Fruit fly (Drosophila melanogaster) whole organism, prepupa: ENCODE measurements around the gene IscU.

ENCODE experiments used
- CG10631 ChIP-seq: fragments of 200-800 bp; sonication (Bioruptor generic); optimal IDR thresholded peaks from 2 replicates; lab custom pipeline; 2016; ENCODE audit warnings: missing biosample characterization, missing genetic modification characterization
- CG10669 ChIP-seq: fragments of 200-800 bp; sonication (Bioruptor generic); optimal IDR thresholded peaks from 3 replicates; lab custom pipeline; 2018; ENCODE audit warnings: missing biosample characterization, mild to moderate bottlenecking, missing genetic modification characterization, moderate library complexity
- CG11294 ChIP-seq: fragments of 200-800 bp; sonication (Bioruptor generic); IDR thresholded peaks from 2 replicates; pipeline ENCODE4 v1.3.6; 2022; ENCODE audit warnings: missing biosample characterization, missing genetic modification characterization
- CG11902 ChIP-seq: fragments of 200-800 bp; sonication (Bioruptor generic); optimal IDR thresholded peaks from 3 replicates; lab custom pipeline; 2016; ENCODE audit warnings: missing biosample characterization, missing genetic modification characterization
- CG15336 ChIP-seq: fragments of 200-800 bp; sonication (Bioruptor generic); IDR thresholded peaks from 2 replicates; pipeline ENCODE4 v1.3.6; 2022; ENCODE audit warnings: missing biosample characterization, missing genetic modification characterization
- CG1621 ChIP-seq: fragments of 200-800 bp; sonication (Bioruptor generic); optimal IDR thresholded peaks from 3 replicates; lab custom pipeline; 2018; ENCODE audit warnings: missing biosample characterization, mild to moderate bottlenecking, missing genetic modification characterization
- CG16779 ChIP-seq: fragments of 200-800 bp; sonication (Bioruptor generic); optimal IDR thresholded peaks from 3 replicates; lab custom pipeline; 2017; ENCODE audit warnings: missing biosample characterization, mild to moderate bottlenecking, missing genetic modification characterization
- CG3032 ChIP-seq: fragments of 200-800 bp; optimal IDR thresholded peaks from 2 replicates; lab custom pipeline; 2019; ENCODE audit warnings: missing biosample characterization, mild to moderate bottlenecking, missing genetic modification characterization, moderate library complexity
- CG32006 ChIP-seq: fragments of 200-800 bp; sonication (Bioruptor generic); optimal IDR thresholded peaks from 3 replicates; lab custom pipeline; 2017; ENCODE audit warnings: missing biosample characterization, mild to moderate bottlenecking, missing genetic modification characterization
- CG34406 ChIP-seq: fragments of 200-800 bp; sonication (Bioruptor generic); optimal IDR thresholded peaks from 3 replicates; lab custom pipeline; 2016; ENCODE audit warnings: missing biosample characterization, missing genetic modification characterization
- CG4318 ChIP-seq: fragments of 200-800 bp; sonication (Bioruptor generic); optimal IDR thresholded peaks from 3 replicates; lab custom pipeline; 2017; ENCODE audit warnings: missing biosample characterization, mild to moderate bottlenecking, missing genetic modification characterization
- CG6163 ChIP-seq: fragments of 200-800 bp; sonication (Bioruptor generic); IDR thresholded peaks from 3 replicates; pipeline ENCODE4 v1.3.6; 2022; ENCODE audit warnings: missing biosample characterization, missing genetic modification characterization
- CG6276 ChIP-seq: fragments of 200-800 bp; sonication (Bioruptor generic); optimal IDR thresholded peaks from 2 replicates; lab custom pipeline; 2017; ENCODE audit warnings: missing biosample characterization, mild to moderate bottlenecking, missing genetic modification characterization
- CG6854 ChIP-seq: fragments of 200-800 bp; sonication (Bioruptor generic); optimal IDR thresholded peaks from 2 replicates; lab custom pipeline; 2017; ENCODE audit warnings: missing biosample characterization, mild to moderate bottlenecking, missing genetic modification characterization
- CG8319 ChIP-seq: fragments of 200-800 bp; sonication (Bioruptor generic); optimal IDR thresholded peaks from 3 replicates; lab custom pipeline; 2016; ENCODE audit warnings: missing biosample characterization, missing genetic modification characterization
- CG8632 ChIP-seq: fragments of 200-800 bp; sonication (Bioruptor generic); optimal IDR thresholded peaks from 3 replicates; lab custom pipeline; 2016; ENCODE audit warnings: missing biosample characterization, missing genetic modification characterization
- CG9139 ChIP-seq: fragments of 200-800 bp; sonication (Bioruptor generic); optimal IDR thresholded peaks from 3 replicates; lab custom pipeline; 2017; ENCODE audit warnings: missing biosample characterization, mild to moderate bottlenecking, missing genetic modification characterization
- Eip75B ChIP-seq: fragments of 200-800 bp; sonication (Bioruptor generic); optimal IDR thresholded peaks from 3 replicates; lab custom pipeline; 2016; ENCODE audit warnings: missing biosample characterization, missing genetic modification characterization
- Eip78C ChIP-seq: fragments of 200-800 bp; sonication (Bioruptor generic); peaks from one replicate; lab custom pipeline; 2016; ENCODE audit warnings: missing biosample characterization, missing genetic modification characterization
- Eip93F ChIP-seq: fragments of 200-800 bp; sonication (Bioruptor generic); optimal IDR thresholded peaks from 2 replicates; lab custom pipeline; 2016; ENCODE audit warnings: missing biosample characterization, mild to moderate bottlenecking, missing genetic modification characterization
- Ets21C ChIP-seq: fragments of 200-800 bp; sonication (Bioruptor generic); optimal IDR thresholded peaks from 3 replicates; lab custom pipeline; 2016; ENCODE audit warnings: missing biosample characterization, missing genetic modification characterization
- Ets96B ChIP-seq: fragments of 200-800 bp; optimal IDR thresholded peaks from 2 replicates; lab custom pipeline; 2019; ENCODE audit warnings: missing biosample characterization, mild to moderate bottlenecking, missing genetic modification characterization, moderate library complexity
- Gug ChIP-seq: fragments of 200-800 bp; sonication (Bioruptor generic); IDR thresholded peaks from 2 replicates; pipeline ENCODE4 v1.3.6; 2022; ENCODE audit warnings: missing biosample characterization, missing genetic modification characterization
- Hr38 ChIP-seq: sonication (Bioruptor generic); optimal IDR thresholded peaks from 2 replicates; lab custom pipeline; 2016; ENCODE audit warnings: missing biosample characterization, missing genetic modification characterization
- Hr39 ChIP-seq: fragments of 200-800 bp; sonication (Bioruptor generic); optimal IDR thresholded peaks from 2 replicates; lab custom pipeline; 2016; ENCODE audit warnings: missing biosample characterization, missing genetic modification characterization
- Hr4 ChIP-seq: fragments of 200-800 bp; sonication (Bioruptor generic); optimal IDR thresholded peaks from 3 replicates; lab custom pipeline; 2016; ENCODE audit warnings: missing biosample characterization, missing genetic modification characterization
- Lpt ChIP-seq: fragments of 200-800 bp; sonication (Bioruptor generic); optimal IDR thresholded peaks from 3 replicates; lab custom pipeline; 2016; ENCODE audit warnings: missing biosample characterization, missing genetic modification characterization
- Met ChIP-seq: fragments of 200-800 bp; sonication (Bioruptor generic); optimal IDR thresholded peaks from 3 replicates; lab custom pipeline; 2016; ENCODE audit warnings: missing biosample characterization, missing genetic modification characterization
- OdsH ChIP-seq: fragments of 200-800 bp; sonication (Bioruptor generic); optimal IDR thresholded peaks from 3 replicates; lab custom pipeline; 2016; ENCODE audit warnings: missing biosample characterization, missing genetic modification characterization
- Smox ChIP-seq: fragments of 200-800 bp; sonication (Bioruptor generic); optimal IDR thresholded peaks from 3 replicates; lab custom pipeline; 2016; ENCODE audit warnings: missing biosample characterization, missing genetic modification characterization
- achi ChIP-seq: fragments of 200-800 bp; sonication (Bioruptor generic); optimal IDR thresholded peaks from 3 replicates; lab custom pipeline; 2016; ENCODE audit warnings: missing biosample characterization, missing genetic modification characterization
- cyc ChIP-seq: fragments of 200-800 bp; sonication (Bioruptor generic); optimal IDR thresholded peaks from 3 replicates; lab custom pipeline; 2016; ENCODE audit warnings: missing biosample characterization, missing genetic modification characterization
- dac ChIP-seq: fragments of 200-800 bp; sonication (Bioruptor generic); optimal IDR thresholded peaks from 2 replicates; lab custom pipeline; 2017; ENCODE audit warnings: missing biosample characterization, mild to moderate bottlenecking, missing genetic modification characterization
- dsx ChIP-seq: fragments of 200-800 bp; optimal IDR thresholded peaks from 3 replicates; lab custom pipeline; 2019; ENCODE audit warnings: missing biosample characterization, mild to moderate bottlenecking, missing genetic modification characterization, moderate library complexity; ENCODE audit not compliant: poor library complexity, severe bottlenecking
- eg ChIP-seq: fragments of 200-800 bp; sonication (Bioruptor generic); IDR thresholded peaks from 3 replicates; pipeline ENCODE4 v1.3.6; 2022; ENCODE audit warnings: missing biosample characterization, missing genetic modification characterization
- esn ChIP-seq: fragments of 200-800 bp; sonication (Bioruptor generic); optimal IDR thresholded peaks from 2 replicates; lab custom pipeline; 2016; ENCODE audit warnings: missing biosample characterization, mild to moderate bottlenecking, missing genetic modification characterization, moderate library complexity
- fd85E ChIP-seq: fragments of 200-800 bp; sonication (Bioruptor generic); optimal IDR thresholded peaks from 3 replicates; lab custom pipeline; 2016; ENCODE audit warnings: missing biosample characterization, missing genetic modification characterization
- lz ChIP-seq: fragments of 200-800 bp; sonication (Bioruptor generic); optimal IDR thresholded peaks from 3 replicates; lab custom pipeline; 2016; ENCODE audit warnings: missing biosample characterization, missing genetic modification characterization
- salr ChIP-seq, 2 experiments: fragments of 200-800 bp; sonication (Bioruptor generic); optimal IDR thresholded peaks; 3 replicates each; lab custom pipeline; 2016 to 2018; ENCODE audit warnings: missing biosample characterization in 2 of 2, missing genetic modification characterization in 2 of 2, mild to moderate bottlenecking in 1 of 2
- spab ChIP-seq: fragments of 200-800 bp; sonication (Bioruptor generic); optimal IDR thresholded peaks from 2 replicates; lab custom pipeline; 2017; ENCODE audit warnings: missing biosample characterization, mild to moderate bottlenecking, missing genetic modification characterization, missing genetic modification reagents
- svp ChIP-seq: fragments of 200-800 bp; sonication (Bioruptor generic); peaks from one replicate; lab custom pipeline; 2016; ENCODE audit warnings: missing biosample characterization, missing genetic modification characterization
- topi ChIP-seq: fragments of 200-800 bp; sonication (Bioruptor generic); optimal IDR thresholded peaks from 3 replicates; lab custom pipeline; 2016; ENCODE audit warnings: missing biosample characterization, missing genetic modification characterization
- vri ChIP-seq: fragments of 200-800 bp; sonication (Bioruptor generic); optimal IDR thresholded peaks from 3 replicates; lab custom pipeline; 2016; ENCODE audit warnings: missing biosample characterization, mild to moderate bottlenecking, missing genetic modification characterization

IscU gene

DNA sequence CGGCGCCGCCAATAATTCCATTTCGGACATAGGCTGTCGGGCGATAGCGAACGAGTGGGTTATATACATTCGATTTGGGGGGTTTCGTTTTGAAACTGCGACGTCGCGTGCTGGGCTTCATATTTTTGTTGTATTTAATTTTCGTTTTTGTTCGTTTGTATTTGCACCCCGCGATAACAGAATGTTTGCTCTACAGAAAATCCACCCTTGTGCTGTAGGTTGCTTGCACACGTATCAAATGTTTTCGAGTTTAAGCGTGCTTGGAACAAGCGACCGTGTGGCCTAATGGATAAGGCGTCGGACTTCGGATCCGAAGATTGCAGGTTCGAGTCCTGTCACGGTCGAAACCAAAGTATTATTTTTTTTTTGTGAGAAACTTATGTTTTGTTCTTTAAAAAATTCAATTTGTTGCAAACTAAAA lies 38.7 kb upstream of the IscU start (continued):
- TF ChIP-seq fd85E (GFP tag; lab: Kevin White, UChicago), result no peak
- TF ChIP-seq CG3032, result no peak
- TF ChIP-seq CG1621 (tag; lab: Kevin White, UChicago), result no peak
- no peak for TF ChIP-seq esn
- peak; percentile 34; the same call in 1 of the 3 replicates for TF ChIP-seq CG6163 (GFP tag; lab: Robert Waterston, UW)
- no peak for TF ChIP-seq vri
- no peak for TF ChIP-seq Ets21C (GFP tag; lab: Kevin White, UChicago)

DNA sequence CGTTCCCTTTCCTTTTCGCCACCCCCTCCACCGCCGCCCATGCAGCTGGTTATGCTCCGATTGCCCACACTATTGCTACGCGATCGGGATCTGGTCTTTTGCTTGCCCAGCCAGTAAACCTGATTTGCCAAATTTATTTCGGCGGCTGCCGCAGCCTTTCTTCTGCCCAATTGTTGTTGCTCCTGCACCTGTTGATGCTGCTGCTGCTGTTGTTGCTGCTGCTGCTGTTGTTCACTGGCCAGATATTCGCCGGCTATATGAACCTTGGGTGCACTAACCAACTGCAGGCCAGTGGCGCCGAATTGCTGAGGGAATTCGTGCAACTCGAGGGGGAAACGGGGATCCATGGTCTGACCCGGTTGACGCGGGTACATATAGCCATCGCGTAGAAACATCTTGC lies 38.2 kb upstream of the IscU start:
- TF ChIP-seq CG6163 (GFP tag; lab: Robert Waterston, UW) (no peak), Eip75B (GFP tag; lab: Kevin White, UChicago) (no peak), CG32006 (GFP tag; lab: Kevin White, UChicago) (no peak)

DNA sequence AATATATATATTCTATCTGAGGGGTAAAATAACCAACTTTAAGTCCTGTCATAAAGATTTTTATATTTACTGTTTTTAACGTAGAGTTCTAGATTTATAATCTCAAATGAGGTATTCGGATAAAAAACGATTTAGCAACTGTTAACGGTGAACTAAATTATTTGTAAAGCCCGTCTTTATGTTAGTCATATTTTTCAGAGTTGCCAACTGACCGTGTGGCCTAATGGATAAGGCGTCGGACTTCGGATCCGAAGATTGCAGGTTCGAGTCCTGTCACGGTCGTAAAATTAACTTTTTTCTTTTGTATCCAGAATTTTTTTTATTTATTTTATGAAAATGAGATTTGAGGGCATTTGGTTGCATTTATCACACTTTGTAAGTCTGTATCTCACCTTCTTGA lies 37.7 kb upstream of the IscU start:
- TF ChIP-seq svp (peak; percentile 60), salr (GFP tag; optimal IDR thresholded peaks at IDR 0.05; lab: Kevin White, UChicago) (no peak), Eip78C (peak; percentile 32)

DNA sequence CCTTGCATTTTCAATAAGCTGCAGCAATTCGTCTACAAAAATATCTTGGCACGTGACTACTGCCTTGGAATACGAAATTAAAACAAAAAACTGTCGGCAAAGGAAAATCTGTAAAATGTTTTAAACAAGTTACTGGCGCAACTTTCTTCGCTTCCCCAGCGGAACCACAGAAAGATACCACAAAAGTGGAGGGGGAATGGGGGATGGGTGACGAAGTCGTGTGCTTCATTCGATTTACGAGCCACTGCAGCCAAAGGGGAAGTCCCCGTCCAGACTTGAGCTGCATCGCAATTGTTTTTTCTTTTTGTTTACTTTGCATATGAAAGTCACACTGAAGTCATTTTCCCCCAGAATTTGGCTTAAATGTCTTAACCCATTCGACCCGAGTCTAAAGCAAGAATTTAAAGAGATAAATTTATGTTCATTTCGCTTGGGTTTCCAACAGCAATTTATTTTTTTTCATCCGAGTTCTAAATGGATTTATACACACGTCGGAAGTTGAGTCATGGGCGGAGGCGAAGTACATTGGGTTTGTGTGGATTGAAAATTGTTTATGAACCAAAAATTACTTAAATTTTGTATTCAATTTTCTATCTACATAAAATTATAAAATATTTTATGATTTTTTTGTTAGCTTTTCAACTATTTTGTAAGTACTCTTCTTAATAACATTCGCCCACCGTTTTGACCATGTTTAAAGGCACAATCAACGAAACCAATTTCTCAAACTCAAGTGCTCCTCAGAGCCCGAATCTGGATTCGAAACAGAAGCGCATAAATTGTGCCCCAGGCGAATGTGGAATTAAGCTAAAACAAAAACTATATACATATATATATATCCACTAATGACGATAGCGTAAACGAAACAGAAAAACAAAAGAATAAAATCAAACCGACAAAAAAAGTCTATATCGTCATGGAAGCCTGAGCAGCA lies 36.4 kb upstream of the IscU start:
- no peak for TF ChIP-seq CG11902 (GFP tag; lab: Kevin White, UChicago)
- peak; percentile 24 for TF ChIP-seq lz (GFP tag; lab: Kevin White, UChicago)
- TF ChIP-seq CG10669 (GFP tag; lab: Kevin White, UChicago), result no peak
- no peak for TF ChIP-seq CG8319 (GFP tag; lab: Kevin White, UChicago)
- no peak for TF ChIP-seq CG4318
- TF ChIP-seq CG10631, result peak; percentile 18
- no peak for TF ChIP-seq eg (GFP tag; lab: Robert Waterston, UW)
- no peak for TF ChIP-seq Lpt (GFP tag; lab: Kevin White, UChicago)
- no peak for TF ChIP-seq spab (GFP tag; lab: Kevin White, UChicago)
- no peak for TF ChIP-seq CG6276 (GFP tag; lab: Kevin White, UChicago)
- TF ChIP-seq CG16779, result no peak
- TF ChIP-seq esn, result peak; percentile 63
- TF ChIP-seq CG6854, result no peak
- no peak for TF ChIP-seq Gug (GFP tag; lab: Robert Waterston, UW)
- no peak for TF ChIP-seq fd85E (GFP tag; lab: Kevin White, UChicago)
- no peak for TF ChIP-seq CG11294
- peak; percentile 45 for TF ChIP-seq Eip93F (GFP tag; lab: Kevin White, UChicago)
- peak; percentile 39 for TF ChIP-seq CG34406 (GFP tag; lab: Kevin White, UChicago)
- peak; percentile 37 for TF ChIP-seq Met (GFP tag; lab: Kevin White, UChicago)
- 0 out of 3 replicates have a peak, but pooled peaks have one; percentile 23 for TF ChIP-seq CG6163 (GFP tag; lab: Robert Waterston, UW)
- TF ChIP-seq achi (GFP tag; lab: Kevin White, UChicago), result peak; percentile 31
- 0 out of 2 replicates have a peak, but pooled peaks have one; percentile 11 for TF ChIP-seq CG15336 (GFP tag; lab: Robert Waterston, UW)
- TF ChIP-seq CG32006 (GFP tag; lab: Kevin White, UChicago), result peak; percentile 4
- TF ChIP-seq CG8632 (GFP tag; lab: Kevin White, UChicago), result peak; percentile 27
- no peak for TF ChIP-seq Eip75B (GFP tag; lab: Kevin White, UChicago)
- TF ChIP-seq CG3032, result no peak
- peak; percentile 86 for TF ChIP-seq svp
- no peak for TF ChIP-seq Ets96B
- no peak for TF ChIP-seq dsx (GFP tag; lab: Kevin White, UChicago)
- TF ChIP-seq Hr38 (GFP tag; lab: Kevin White, UChicago), result no peak
- TF ChIP-seq cyc, result no peak
- TF ChIP-seq CG9139, result no peak
- TF ChIP-seq OdsH (GFP tag; lab: Kevin White, UChicago), result peak; percentile 38
- peak; percentile 47 for TF ChIP-seq Smox (GFP tag; lab: Kevin White, UChicago)
- TF ChIP-seq Hr4 (GFP tag; lab: Kevin White, UChicago), result no peak
- no peak for TF ChIP-seq CG1621 (tag; lab: Kevin White, UChicago)
- TF ChIP-seq Hr39 (GFP tag; lab: Kevin White, UChicago), result no peak
- no peak for TF ChIP-seq dac (GFP tag; lab: Kevin White, UChicago)
- TF ChIP-seq topi, result peak; percentile 36
